Worm (Caenorhabditis elegans): Measurements from ENCODE around the gene pho-7.
A peak's percentile ranks its signal among the peaks of the same experiment; 100 is the strongest.

pho-7 gene

ce11 chrX:10900952-10901351 lies 40.2 kb downstream of the pho-7 start (continued):
- TF ChIP-seq unc-62 (GFP tag; optimal IDR thresholded peaks at IDR 0.05 in 1 of 2): peak in 1 of 2 experiments; percentile 97
- no peak for TF ChIP-seq unc-62 (tag; optimal IDR thresholded peaks at IDR 0.05)
- no peak for TF ChIP-seq lim-7 (GFP tag; IDR thresholded peaks at IDR 0.05)
- TF ChIP-seq ama-1 (optimal IDR thresholded peaks at IDR 0.05): no peak
- TF ChIP-seq tag-97 (GFP tag; IDR thresholded peaks at IDR 0.05): no peak
- TF ChIP-seq ztf-7 (tag; optimal IDR thresholded peaks at IDR 0.05): no peak
- peak; percentile 21 for TF ChIP-seq dpl-1 (GFP tag; optimal IDR thresholded peaks at IDR 0.05)
- no peak for TF ChIP-seq ceh-44 (GFP tag; IDR thresholded peaks at IDR 0.05)
- TF ChIP-seq php-3 (GFP tag; IDR thresholded peaks at IDR 0.05): 0 out of 2 replicates have a peak, but pooled peaks have one; percentile 22
- no peak for TF ChIP-seq ztf-11 (tag; optimal IDR thresholded peaks at IDR 0.05)
- TF ChIP-seq F44E2.7 (GFP tag; IDR thresholded peaks at IDR 0.05): no peak
- TF ChIP-seq lir-3 (tag; optimal IDR thresholded peaks at IDR 0.05): no peak
- 0 out of 2 replicates have a peak, but pooled peaks have one; percentile 38 for TF ChIP-seq ctbp-1 (GFP tag; IDR thresholded peaks at IDR 0.05)

- peak; percentile 21 for TF ChIP-seq dve-1 (tag; optimal IDR thresholded peaks at IDR 0.05; ENCODE audit: insufficient read depth)
- no peak for TF ChIP-seq zip-2 (tag; optimal IDR thresholded peaks at IDR 0.05)
- peak; percentile 0 to 59 for TF ChIP-seq lsy-2 (tag; optimal IDR thresholded peaks at IDR 0.05)
- peak in 1 of 2 experiments; percentile 31 for TF ChIP-seq mdl-1 (tag; optimal IDR thresholded peaks at IDR 0.05)
- TF ChIP-seq nhr-6 (tag; optimal IDR thresholded peaks at IDR 0.05): peak; percentile 19
- no peak for TF ChIP-seq daf-16 (GFP tag; optimal IDR thresholded peaks at IDR 0.05)
- peak; percentile 24 for TF ChIP-seq daf-16 (tag; optimal IDR thresholded peaks at IDR 0.05)
- no peak for TF ChIP-seq set-16 (GFP tag; IDR thresholded peaks at IDR 0.05)
- TF ChIP-seq ZK546.5 (tag; optimal IDR thresholded peaks at IDR 0.05): no peak
- TF ChIP-seq mxl-3 (GFP tag; optimal IDR thresholded peaks at IDR 0.05): peak; percentile 92
- TF ChIP-seq pha-4 (GFP tag; IDR thresholded peaks at IDR 0.05): no peak
- TF ChIP-seq pha-4 (tag; optimal IDR thresholded peaks at IDR 0.05): no peak
- peak in 1 of 2 experiments; percentile 71 for TF ChIP-seq unc-62 (GFP tag; optimal IDR thresholded peaks at IDR 0.05 in 1 of 2)
- no peak for TF ChIP-seq unc-62 (tag; optimal IDR thresholded peaks at IDR 0.05)
- no peak for TF ChIP-seq dmd-9 (GFP tag; IDR thresholded peaks at IDR 0.05)
- TF ChIP-seq hlh-30 (tag; optimal IDR thresholded peaks at IDR 0.05; ENCODE audit: insufficient read depth): peak; percentile 31
- no peak for TF ChIP-seq zfp-2 (tag; optimal IDR thresholded peaks at IDR 0.05)
- no peak for TF ChIP-seq spr-3 (GFP tag; optimal IDR thresholded peaks at IDR 0.05)
- peak; percentile 50 for TF ChIP-seq mes-2 (tag; optimal IDR thresholded peaks at IDR 0.05; ENCODE audit: poor library complexity, severe bottlenecking)
- peak; percentile 56 for TF ChIP-seq hlh-11 (tag; optimal IDR thresholded peaks at IDR 0.05)
- no peak for TF ChIP-seq tag-97 (GFP tag; IDR thresholded peaks at IDR 0.05)
- TF ChIP-seq ceh-44 (GFP tag; IDR thresholded peaks at IDR 0.05): no peak
- peak; percentile 67 for TF ChIP-seq dmd-6 (GFP tag; IDR thresholded peaks at IDR 0.05)
- no peak for TF ChIP-seq jun-1 (tag; optimal IDR thresholded peaks at IDR 0.05)
- TF ChIP-seq saeg-2 (GFP tag; IDR thresholded peaks at IDR 0.05): 0 out of 2 replicates have a peak, but pooled peaks have one; percentile 18
- no peak for TF ChIP-seq nhr-77 (tag; optimal IDR thresholded peaks at IDR 0.05)
- peak; percentile 60; the same call in 1 of the 2 replicates for TF ChIP-seq hmg-1.1 (GFP tag; IDR thresholded peaks at IDR 0.05)
- no peak for TF ChIP-seq madf-9 (GFP tag; conservative IDR thresholded peaks at IDR 0.05)
- no peak for TF ChIP-seq lin-1 (GFP tag; IDR thresholded peaks at IDR 0.05)
- peak; percentile 36 for TF ChIP-seq nhr-28 (tag; optimal IDR thresholded peaks at IDR 0.05)
- peak; percentile 5 for TF ChIP-seq lin-13 (GFP tag; optimal IDR thresholded peaks at IDR 0.05)
- TF ChIP-seq rbr-2 (tag; optimal IDR thresholded peaks at IDR 0.05): peak; percentile 62
- TF ChIP-seq zag-1 (tag; optimal IDR thresholded peaks at IDR 0.05): no peak
- peak; percentile 39 for TF ChIP-seq mep-1 (tag; optimal IDR thresholded peaks at IDR 0.05)
- TF ChIP-seq ceh-32 (tag; optimal IDR thresholded peaks at IDR 0.05; ENCODE audit: poor library complexity): no peak
These were observed 41.0 kb downstream of the pho-7 start, which contains the start of gene suca-1 for ce11 chrX:10900079-10900724. TSS of gene suca-1 (minus strand) at chrX:10900114.

All from whole organism, L4 larva.